Fruit fly (Drosophila melanogaster): Measurements from ENCODE around the gene CG3226.

dm6 chrX:6673637-6674487 is 19.8 kb upstream of the CG3226 start, which contains the start of the genes CG3198 and Mcm6:
- TF ChIP-seq tin (GFP tag; optimal IDR thresholded peaks at IDR 0.05) = no peak
- no peak for TF ChIP-seq CG3838 (GFP tag; optimal IDR thresholded peaks at IDR 0.05)
- no peak for TF ChIP-seq croc (GFP tag; conservative IDR thresholded peaks at IDR 0.05)
- no peak for TF ChIP-seq Mes4 (GFP tag; optimal IDR thresholded peaks at IDR 0.05)
- TF ChIP-seq ap (GFP tag; IDR thresholded peaks at IDR 0.05) = no peak
- TF ChIP-seq CG33557 (GFP tag; optimal IDR thresholded peaks at IDR 0.05) = no peak
- no peak for TF ChIP-seq toy (GFP tag; IDR thresholded peaks at IDR 0.05)
- TF ChIP-seq knrl (GFP tag; IDR thresholded peaks at IDR 0.05; ENCODE audit: partially characterized antibody) = peak; percentile 65; the same call in 2 of the 3 replicates
- no peak for TF ChIP-seq pan (optimal IDR thresholded peaks at IDR 0.05)
- no peak for TF ChIP-seq pan (GFP tag; optimal IDR thresholded peaks at IDR 0.05 in 1 of 2, IDR thresholded peaks at IDR 0.05 in 1 of 2)

All from whole organism, embryonic.